Worm (Caenorhabditis elegans): ENCODE results near the gene F53C3.11.

Gene F53C3.11

DNA sequence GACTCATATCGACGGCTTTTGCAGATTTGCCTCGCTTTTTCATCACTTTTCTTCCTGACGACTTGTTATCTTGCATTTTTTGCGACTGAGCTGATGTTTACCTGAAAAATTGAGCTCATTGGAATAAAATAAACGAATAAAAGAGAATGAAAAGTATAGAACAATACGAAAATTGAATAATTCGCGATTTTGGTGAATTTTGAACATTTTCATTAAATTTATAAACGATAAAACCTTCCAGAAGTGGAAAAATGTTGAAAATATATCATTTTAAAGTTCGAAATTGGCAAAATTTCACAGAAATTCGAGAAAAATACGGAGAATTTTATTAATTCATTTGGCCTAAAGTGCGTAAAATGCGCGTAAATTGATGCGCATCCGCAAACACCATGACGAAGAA, 27.1 kb upstream of the F53C3.11 start, which contains the start of gene Y14H12B.2:
Gene Y14H12B.2 (minus strand): TSS at position 101 of the 400 bp plus-strand sequence.
- TF ChIP-seq alr-1 (tag; optimal IDR thresholded peaks at IDR 0.05) (no peak), ceh-82 (tag; optimal IDR thresholded peaks at IDR 0.05) (no peak), nhr-6 (tag; optimal IDR thresholded peaks at IDR 0.05) (no peak), peb-1 (tag; optimal IDR thresholded peaks at IDR 0.05) (no peak), ceh-16 (tag; optimal IDR thresholded peaks at IDR 0.05) (no peak), zag-1 (tag; optimal IDR thresholded peaks at IDR 0.05) (no peak), nhr-237 (tag; optimal IDR thresholded peaks at IDR 0.05) (no peak), nhr-10 (tag; optimal IDR thresholded peaks at IDR 0.05) (no peak), gmeb-1 (tag; optimal IDR thresholded peaks at IDR 0.05) (no peak)

DNA sequence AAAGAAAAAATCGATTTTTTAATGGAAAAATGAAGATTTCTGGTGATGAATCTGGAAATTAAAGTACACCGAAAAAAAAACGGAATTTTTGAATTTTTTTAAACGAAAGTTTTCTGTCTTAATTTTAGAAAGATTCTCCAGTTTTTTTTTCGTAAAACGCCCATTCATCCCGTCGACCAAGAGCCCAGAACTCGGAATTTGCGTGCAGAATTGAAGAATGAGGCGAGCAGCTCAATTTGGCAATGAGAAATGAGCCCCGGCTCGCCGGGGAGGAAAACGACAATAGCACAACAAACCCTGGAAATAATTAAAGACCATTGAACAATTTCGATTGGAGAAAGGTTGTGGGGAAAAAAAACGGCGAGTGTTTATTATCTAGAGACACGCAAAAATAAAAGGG, 25.3 kb upstream of the F53C3.11 start:
- TF ChIP-seq nhr-21 (tag; optimal IDR thresholded peaks at IDR 0.05) (no peak), crh-2 (tag; optimal IDR thresholded peaks at IDR 0.05) (no peak), blmp-1 (tag; optimal IDR thresholded peaks at IDR 0.05; ENCODE audit: insufficient read depth) (no peak), nhr-77 (tag; optimal IDR thresholded peaks at IDR 0.05) (no peak), gmeb-1 (tag; optimal IDR thresholded peaks at IDR 0.05) (no peak), lsy-2 (tag; optimal IDR thresholded peaks at IDR 0.05) (no peak), nhr-23 (tag; optimal IDR thresholded peaks at IDR 0.05) (no peak), mbf-1 (tag; optimal IDR thresholded peaks at IDR 0.05) (no peak), mab-5 (tag; optimal IDR thresholded peaks at IDR 0.05) (no peak), nhr-6 (tag; optimal IDR thresholded peaks at IDR 0.05) (no peak)

DNA sequence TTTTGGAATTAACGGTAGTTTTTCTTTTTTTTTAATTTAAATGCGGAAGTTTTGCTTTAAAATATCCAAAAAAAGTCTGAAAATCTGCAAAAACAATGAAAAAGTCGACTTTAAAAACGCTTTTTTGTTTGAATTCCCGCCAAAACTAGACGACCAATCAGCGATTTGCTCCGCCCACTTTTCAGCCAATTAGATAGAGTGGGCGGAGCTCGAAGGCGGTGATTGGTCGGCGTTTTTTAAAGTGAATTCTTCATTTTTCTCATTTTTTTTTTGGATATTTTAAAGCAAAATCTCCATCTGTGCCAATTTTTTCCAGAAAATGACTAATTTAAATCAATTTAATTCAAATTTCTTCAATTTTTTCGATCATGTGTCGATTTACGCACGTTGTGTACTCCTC, 24.7 kb upstream of the F53C3.11 start:
- TF ChIP-seq ztf-11 (tag; optimal IDR thresholded peaks at IDR 0.05) (no peak), C34F6.9 (tag; optimal IDR thresholded peaks at IDR 0.05) (no peak), unc-55 (GFP tag; optimal IDR thresholded peaks at IDR 0.05) (no peak), skn-1 (tag; optimal IDR thresholded peaks at IDR 0.05) (no peak), ztf-4 (tag; optimal IDR thresholded peaks at IDR 0.05) (no peak)

DNA sequence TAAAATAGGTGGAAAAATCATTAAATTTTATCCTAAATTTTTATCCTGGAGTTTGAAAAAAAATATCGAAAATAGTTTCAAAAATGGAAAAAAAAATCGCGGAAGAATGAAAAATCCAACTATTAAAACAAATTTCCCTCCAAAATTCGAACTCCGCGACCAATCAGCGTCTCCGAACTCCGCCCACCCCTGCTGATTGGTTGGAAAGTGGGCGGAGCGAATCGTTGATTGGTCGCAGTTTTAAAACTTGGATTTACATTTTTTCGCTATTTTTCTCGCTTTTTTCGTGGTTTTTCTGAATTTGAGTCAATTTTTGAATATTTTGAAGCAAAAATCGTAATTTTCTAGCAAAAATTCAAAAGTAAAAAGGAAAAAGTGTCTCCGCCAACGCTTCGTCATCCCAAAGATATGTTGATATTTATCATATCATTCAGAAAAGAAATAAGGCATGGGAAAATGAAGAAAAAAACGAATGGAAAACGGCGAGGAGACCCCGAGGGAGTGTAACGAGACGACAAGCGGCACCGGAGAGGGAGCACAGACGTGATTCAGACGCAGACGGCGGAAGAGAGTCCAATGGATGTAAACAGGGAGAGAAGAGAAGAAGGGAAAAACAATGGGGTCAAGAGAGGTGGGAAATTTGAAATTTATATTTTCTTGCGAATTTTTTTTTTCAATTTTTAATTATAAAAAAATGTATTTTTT, 24.1 kb upstream of the F53C3.11 start:
- TF ChIP-seq lsy-2 (tag; optimal IDR thresholded peaks at IDR 0.05), result peak in 1 of 2 experiments; percentile 60
- no peak for TF ChIP-seq unc-62 (GFP tag; optimal IDR thresholded peaks at IDR 0.05)
- TF ChIP-seq R02D3.7 (tag; optimal IDR thresholded peaks at IDR 0.05), result no peak
- TF ChIP-seq elt-3 (tag; optimal IDR thresholded peaks at IDR 0.05), result no peak
- TF ChIP-seq elt-1 (tag; optimal IDR thresholded peaks at IDR 0.05), result no peak
- peak; percentile 50 for TF ChIP-seq nhr-25 (tag; optimal IDR thresholded peaks at IDR 0.05)
- no peak for TF ChIP-seq lin-39 (tag; optimal IDR thresholded peaks at IDR 0.05)
- peak; percentile 38 for TF ChIP-seq sma-9 (GFP tag; optimal IDR thresholded peaks at IDR 0.05)
- TF ChIP-seq sma-9 (tag; optimal IDR thresholded peaks at IDR 0.05), result no peak
- TF ChIP-seq crh-2 (tag; optimal IDR thresholded peaks at IDR 0.05), result peak; percentile 28
- TF ChIP-seq nhr-129 (tag; optimal IDR thresholded peaks at IDR 0.05), result peak; percentile 52
- TF ChIP-seq nhr-6 (tag; optimal IDR thresholded peaks at IDR 0.05), result no peak
- no peak for TF ChIP-seq ceh-16 (tag; optimal IDR thresholded peaks at IDR 0.05)
- no peak for TF ChIP-seq aly-2 (tag; optimal IDR thresholded peaks at IDR 0.05)
- no peak for TF ChIP-seq nhr-21 (tag; optimal IDR thresholded peaks at IDR 0.05)
- TF ChIP-seq alr-1 (tag; optimal IDR thresholded peaks at IDR 0.05), result no peak
- TF ChIP-seq dmd-4 (tag; optimal IDR thresholded peaks at IDR 0.05), result no peak
- TF ChIP-seq sem-4 (tag; optimal IDR thresholded peaks at IDR 0.05), result peak; percentile 19
- peak; percentile 52 for TF ChIP-seq lin-11 (tag; optimal IDR thresholded peaks at IDR 0.05)
- TF ChIP-seq ztf-11 (tag; optimal IDR thresholded peaks at IDR 0.05), result no peak
- TF ChIP-seq lin-13 (GFP tag; optimal IDR thresholded peaks at IDR 0.05), result peak; percentile 30
- no peak for TF ChIP-seq mdl-1 (tag; optimal IDR thresholded peaks at IDR 0.05)
- no peak for TF ChIP-seq nhr-12 (tag; optimal IDR thresholded peaks at IDR 0.05)
- TF ChIP-seq nhr-77 (tag; optimal IDR thresholded peaks at IDR 0.05), result no peak
- peak; percentile 75 for TF ChIP-seq fos-1 (tag; optimal IDR thresholded peaks at IDR 0.05)
- no peak for TF ChIP-seq ceh-82 (tag; optimal IDR thresholded peaks at IDR 0.05)
- peak; percentile 72 for TF ChIP-seq F13H6.1 (tag; optimal IDR thresholded peaks at IDR 0.05)
- TF ChIP-seq skn-1 (tag; optimal IDR thresholded peaks at IDR 0.05), result no peak
- no peak for TF ChIP-seq nhr-11 (tag; optimal IDR thresholded peaks at IDR 0.05)
- TF ChIP-seq snpc-4 (tag; optimal IDR thresholded peaks at IDR 0.05), result no peak
- peak; percentile 49 for TF ChIP-seq gmeb-1 (tag; optimal IDR thresholded peaks at IDR 0.05)
- peak; percentile 21 for TF ChIP-seq egl-27 (tag; optimal IDR thresholded peaks at IDR 0.05)
- TF ChIP-seq sma-3 (GFP tag; optimal IDR thresholded peaks at IDR 0.05), result peak; percentile 59
- no peak for TF ChIP-seq nhr-23 (tag; optimal IDR thresholded peaks at IDR 0.05)
- TF ChIP-seq mab-5 (tag; optimal IDR thresholded peaks at IDR 0.05), result no peak
- no peak for TF ChIP-seq nhr-237 (tag; optimal IDR thresholded peaks at IDR 0.05)
- TF ChIP-seq C34F6.9 (tag; optimal IDR thresholded peaks at IDR 0.05), result peak; percentile 46
- TF ChIP-seq mbf-1 (tag; optimal IDR thresholded peaks at IDR 0.05), result no peak
- TF ChIP-seq peb-1 (tag; optimal IDR thresholded peaks at IDR 0.05), result no peak
- TF ChIP-seq Y55F3AM.14 (GFP tag; optimal IDR thresholded peaks at IDR 0.05), result no peak
- TF ChIP-seq unc-39 (tag; optimal IDR thresholded peaks at IDR 0.05), result no peak

Data from whole organism, L2 larva.